Fruit fly (Drosophila melanogaster) whole organism, embryonic: Measurements from ENCODE around the gene CG46439.
A peak's percentile ranks its signal among the peaks of the same experiment; 100 is the strongest.

Experiments
- ATbp ChIP-seq: fragments of 200-800 bp; sonication (Bioruptor generic); optimal IDR thresholded peaks from 2 replicates; lab custom pipeline; 2017; ENCODE audit warnings: missing biosample characterization, mild to moderate bottlenecking, missing genetic modification characterization, missing genetic modification reagents
- Adf1 ChIP-seq: fragments of 200-800 bp; sonication (Bioruptor generic); IDR thresholded peaks from 2 replicates; pipeline ENCODE4 v1.3.6; 2022; ENCODE audit warnings: missing biosample characterization, missing genetic modification characterization
- CG10274 ChIP-seq: fragments of 200-800 bp; sonication (Bioruptor generic); optimal IDR thresholded peaks from 3 replicates; lab custom pipeline; 2017; ENCODE audit warnings: missing biosample characterization, mild to moderate bottlenecking, missing genetic modification characterization
- CG11398 ChIP-seq: fragments of 200-800 bp; sonication (Bioruptor generic); optimal IDR thresholded peaks from 2 replicates; lab custom pipeline; 2016; ENCODE audit warnings: missing biosample characterization, missing genetic modification characterization
- CG11504 ChIP-seq: fragments of 200-800 bp; sonication (Bioruptor generic); optimal IDR thresholded peaks from 3 replicates; lab custom pipeline; 2019; ENCODE audit warnings: missing biosample characterization, mild to moderate bottlenecking, missing genetic modification characterization, moderate library complexity
- CG11723 ChIP-seq: fragments of 200-800 bp; sonication (Bioruptor generic); optimal IDR thresholded peaks from 2 replicates; lab custom pipeline; 2017; ENCODE audit warnings: missing biosample characterization, mild to moderate bottlenecking, missing genetic modification characterization
- CG13287 ChIP-seq: fragments of 200-800 bp; sonication (Bioruptor generic); IDR thresholded peaks from 2 replicates; pipeline ENCODE4 v1.3.6; 2022; ENCODE audit warnings: missing biosample characterization, missing genetic modification characterization; ENCODE audit not compliant: partially characterized antibody
- CG15696 ChIP-seq: fragments of 200-800 bp; sonication (Bioruptor generic); optimal IDR thresholded peaks from 2 replicates; lab custom pipeline; 2019; ENCODE audit warnings: missing biosample characterization, mild to moderate bottlenecking, missing genetic modification characterization, moderate library complexity
- CG16813 ChIP-seq: fragments of 200-800 bp; sonication (Bioruptor generic); IDR thresholded peaks from 3 replicates; pipeline ENCODE4 v1.3.6; 2022; ENCODE audit warnings: missing biosample characterization, missing genetic modification characterization; ENCODE audit not compliant: partially characterized antibody
- CG16863 ChIP-seq: fragments of 200-800 bp; sonication (Bioruptor generic); optimal IDR thresholded peaks from 3 replicates; lab custom pipeline; 2016; ENCODE audit warnings: missing biosample characterization, missing genetic modification characterization
- CG2199 ChIP-seq: fragments of 200-800 bp; sonication (Bioruptor generic); IDR thresholded peaks from 3 replicates; pipeline ENCODE4 v1.3.6; 2022; ENCODE audit warnings: missing biosample characterization, missing genetic modification characterization
- CG3065 ChIP-seq: fragments of 200-800 bp; sonication (Bioruptor generic); optimal IDR thresholded peaks from 2 replicates; lab custom pipeline; 2016; ENCODE audit warnings: missing biosample characterization, missing genetic modification characterization
- CG31224 ChIP-seq: fragments of 200-800 bp; sonication (Bioruptor generic); IDR thresholded peaks from 2 replicates; pipeline ENCODE4 v1.3.6; 2022; ENCODE audit warnings: missing biosample characterization, missing genetic modification characterization
- CG33557 ChIP-seq: fragments of 200-800 bp; sonication (Bioruptor generic); optimal IDR thresholded peaks from 2 replicates; lab custom pipeline; 2019; ENCODE audit warnings: missing biosample characterization, mild to moderate bottlenecking, missing genetic modification characterization, moderate library complexity
- CG3847 ChIP-seq: fragments of 200-800 bp; sonication (Bioruptor generic); IDR thresholded peaks from 2 replicates; pipeline ENCODE4 v1.3.6; 2022; ENCODE audit warnings: missing biosample characterization, missing genetic modification characterization
- CG4360 ChIP-seq: fragments of 200-800 bp; sonication (Bioruptor generic); IDR thresholded peaks from 2 replicates; pipeline ENCODE4 v1.3.6; 2022; ENCODE audit warnings: missing biosample characterization, missing genetic modification characterization
- CG43689 ChIP-seq: fragments of 200-800 bp; sonication (Bioruptor generic); IDR thresholded peaks from 2 replicates; pipeline ENCODE4 v1.3.6; 2022; ENCODE audit warnings: missing biosample characterization, missing genetic modification characterization
- CG4617 ChIP-seq: fragments of 200-800 bp; sonication (Bioruptor generic); optimal IDR thresholded peaks from 3 replicates; lab custom pipeline; 2016; ENCODE audit warnings: missing biosample characterization, missing genetic modification characterization, borderline replicate concordance
- CG4707 ChIP-seq: fragments of 200-800 bp; sonication (Bioruptor generic); optimal IDR thresholded peaks from 2 replicates; lab custom pipeline; 2018; ENCODE audit warnings: missing biosample characterization, mild to moderate bottlenecking, missing genetic modification characterization, moderate library complexity
- CG6272 ChIP-seq: fragments of 200-800 bp; sonication (Bioruptor generic); IDR thresholded peaks from 2 replicates; pipeline ENCODE4 v1.3.6; 2022; ENCODE audit warnings: missing biosample characterization, missing genetic modification characterization
- D19A ChIP-seq: fragments of 200-800 bp; optimal IDR thresholded peaks from 3 replicates; lab custom pipeline; 2019; ENCODE audit warnings: missing biosample characterization, mild to moderate bottlenecking, missing genetic modification characterization, moderate library complexity
- E2f1 ChIP-seq: fragments of 200-800 bp; sonication (Bioruptor generic); IDR thresholded peaks from 2 replicates; pipeline ENCODE4 v1.3.6; 2022; ENCODE audit warnings: missing biosample characterization, missing genetic modification characterization
- Ets65A ChIP-seq: fragments of 200-800 bp; sonication (Bioruptor generic); peaks from one replicate; lab custom pipeline; 2016; ENCODE audit warnings: missing biosample characterization, missing genetic modification characterization
- Gsc ChIP-seq: fragments of 200-800 bp; sonication (Bioruptor generic); IDR thresholded peaks from 2 replicates; pipeline ENCODE4 v1.3.6; 2022; ENCODE audit warnings: missing biosample characterization, missing genetic modification characterization
- Gug ChIP-seq: fragments of 200-800 bp; sonication (Bioruptor generic); IDR thresholded peaks from 4 replicates; pipeline ENCODE4 v1.3.6; 2022; ENCODE audit warnings: missing biosample characterization, missing genetic modification characterization
- Hsf ChIP-seq: fragments of 200-800 bp; sonication (Bioruptor generic); optimal IDR thresholded peaks from 3 replicates; lab custom pipeline; 2016; ENCODE audit warnings: missing biosample characterization, missing genetic modification characterization
- Kr ChIP-seq: fragments of 200-800 bp; sonication (Bioruptor generic); optimal IDR thresholded peaks from 2 replicates; lab custom pipeline; 2017; ENCODE audit warnings: missing biosample characterization, mild to moderate bottlenecking, missing genetic modification characterization
- Max ChIP-seq: fragments of 200-800 bp; sonication (Bioruptor generic); optimal IDR thresholded peaks from 2 replicates; lab custom pipeline; 2016; ENCODE audit warnings: missing biosample characterization, mild to moderate bottlenecking, missing genetic modification characterization
- NC2β ChIP-seq: fragments of 200-800 bp; sonication (Bioruptor generic); optimal IDR thresholded peaks from 2 replicates; lab custom pipeline; 2016; ENCODE audit warnings: missing biosample characterization, missing genetic modification characterization
- Poxn ChIP-seq: fragments of 200-800 bp; sonication (Bioruptor generic); IDR thresholded peaks from 2 replicates; pipeline ENCODE4 v1.3.6; 2022; ENCODE audit warnings: missing biosample characterization, missing genetic modification characterization
- Ptx1 ChIP-seq: fragments of 200-800 bp; sonication (Bioruptor generic); IDR thresholded peaks from 2 replicates; pipeline ENCODE4 v1.3.6; 2022; ENCODE audit warnings: missing biosample characterization, missing genetic modification characterization
- Rfx ChIP-seq: fragments of 200-800 bp; sonication (Bioruptor generic); IDR thresholded peaks from 2 replicates; pipeline ENCODE4 v1.3.6; 2022; ENCODE audit warnings: missing biosample characterization, missing genetic modification characterization
- TFAM ChIP-seq: fragments of 200-800 bp; sonication (Bioruptor generic); optimal IDR thresholded peaks from 2 replicates; lab custom pipeline; 2017; ENCODE audit warnings: missing biosample characterization, missing genetic modification characterization, inconsistent platforms
- cad ChIP-seq: fragments of >200 bp; optimal IDR thresholded peaks from 2 replicates; lab custom pipeline; 2017; ENCODE audit warnings: missing biosample characterization, missing genetic modification characterization
- chif ChIP-seq, 2 experiments: fragments of 200-800 bp; sonication (Bioruptor generic); optimal IDR thresholded peaks; 3 replicates each; lab custom pipeline; 2016; ENCODE audit warnings: missing biosample characterization in 2 of 2, missing genetic modification characterization in 2 of 2
- chinmo ChIP-seq: fragments of 200-800 bp; sonication (Bioruptor generic); IDR thresholded peaks from 4 replicates; pipeline ENCODE4 v1.3.6; 2022; ENCODE audit warnings: missing biosample characterization, missing genetic modification characterization; ENCODE audit not compliant: partially characterized antibody
- danr ChIP-seq: fragments of 200-800 bp; sonication (Bioruptor generic); IDR thresholded peaks from 2 replicates; pipeline ENCODE4 v1.3.6; 2022; ENCODE audit warnings: missing biosample characterization, missing genetic modification characterization
- dm ChIP-seq: fragments of 200-800 bp; sonication (Bioruptor generic); optimal IDR thresholded peaks from 3 replicates; lab custom pipeline; 2016; ENCODE audit warnings: missing biosample characterization, missing genetic modification characterization
- dmrt99B ChIP-seq: fragments of 200-800 bp; sonication (Bioruptor generic); optimal IDR thresholded peaks from 2 replicates; lab custom pipeline; 2018; ENCODE audit warnings: missing biosample characterization, mild to moderate bottlenecking, missing genetic modification characterization, moderate library complexity
- esg ChIP-seq: fragments of 200-800 bp; sonication (Bioruptor generic); conservative IDR thresholded peaks from 2 replicates; pipeline ENCODE4 v1.3.6; 2022; ENCODE audit warnings: missing biosample characterization, missing genetic modification characterization
- ewg ChIP-seq: fragments of 200-800 bp; sonication (Bioruptor generic); optimal IDR thresholded peaks from 3 replicates; lab custom pipeline; 2017; ENCODE audit warnings: mild to moderate bottlenecking, missing biosample characterization, missing genetic modification reagents, missing genetic modification characterization
- gsb ChIP-seq: fragments of 200-800 bp; sonication (Bioruptor generic); IDR thresholded peaks from 2 replicates; pipeline ENCODE4 v1.3.6; 2022; ENCODE audit warnings: missing biosample characterization, missing genetic modification characterization
- inv ChIP-seq: fragments of 200-800 bp; sonication (Bioruptor generic); IDR thresholded peaks from 2 replicates; pipeline ENCODE4 v1.3.6; 2022; ENCODE audit warnings: missing biosample characterization, missing genetic modification characterization; ENCODE audit not compliant: partially characterized antibody
- kah ChIP-seq: fragments of 200-800 bp; sonication (Bioruptor generic); optimal IDR thresholded peaks from 2 replicates; lab custom pipeline; 2018; ENCODE audit warnings: missing biosample characterization, mild to moderate bottlenecking, missing genetic modification characterization
- kni ChIP-seq: fragments of 200-800 bp; sonication (Bioruptor generic); optimal IDR thresholded peaks from 3 replicates; lab custom pipeline; 2017; ENCODE audit warnings: mild to moderate bottlenecking, missing biosample characterization, missing genetic modification reagents, missing genetic modification characterization
- nerfin-1 ChIP-seq: fragments of 200-800 bp; sonication (Bioruptor generic); optimal IDR thresholded peaks from 3 replicates; lab custom pipeline; 2019; ENCODE audit warnings: missing biosample characterization, mild to moderate bottlenecking, missing genetic modification characterization, moderate library complexity
- nom ChIP-seq: fragments of 200-800 bp; sonication (Bioruptor generic); optimal IDR thresholded peaks from 2 replicates; lab custom pipeline; 2017; ENCODE audit warnings: missing biosample characterization, missing genetic modification characterization, mild to moderate bottlenecking, moderate library complexity, missing genetic modification reagents
- org-1 ChIP-seq: fragments of 200-800 bp; sonication (Bioruptor generic); optimal IDR thresholded peaks from 2 replicates; lab custom pipeline; 2017; ENCODE audit warnings: missing biosample characterization, missing genetic modification characterization
- pan ChIP-seq, 4 experiments: fragments of >200 bp in 3 of 4; fragments of 200-800 bp in 1 of 4; sonication (Bioruptor generic) in 1 of 4; optimal IDR thresholded peaks in 3 of 4; IDR thresholded peaks in 1 of 4; 2 replicates each; pipeline versions ENCODE4 v1.3.6 to Lab custom; 2017 to 2022; ENCODE audit warnings: missing biosample characterization in 2 of 4, missing genetic modification characterization in 2 of 4, mixed read lengths in 1 of 4
- pros ChIP-seq: fragments of 200-800 bp; sonication (Bioruptor generic); optimal IDR thresholded peaks from 3 replicates; lab custom pipeline; 2019; ENCODE audit warnings: missing biosample characterization, mild to moderate bottlenecking, missing genetic modification characterization, moderate library complexity
- vnd ChIP-seq: fragments of 200-800 bp; sonication (Bioruptor generic); IDR thresholded peaks from 3 replicates; pipeline ENCODE4 v1.3.6; 2022; ENCODE audit warnings: missing biosample characterization, missing genetic modification characterization; ENCODE audit not compliant: partially characterized antibody

CG46439 gene

DNA sequence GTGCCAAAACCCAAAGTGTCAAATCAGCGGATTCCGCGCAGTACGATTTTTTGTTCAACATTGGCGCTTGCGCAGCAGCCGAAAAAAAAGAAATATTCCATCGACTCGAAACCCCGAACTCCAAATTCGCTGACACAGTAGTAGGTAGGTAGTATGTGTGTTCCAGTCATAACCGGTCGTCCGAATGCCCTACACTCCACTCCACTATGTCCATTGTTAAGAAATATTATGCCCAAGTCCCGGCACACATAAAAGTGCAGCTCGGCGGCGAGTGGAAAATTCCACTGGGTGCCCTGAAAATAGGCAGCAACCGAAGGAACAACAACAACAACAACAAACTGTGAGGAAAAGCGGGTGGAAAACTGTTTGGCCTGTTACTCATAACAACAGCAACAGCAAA lies 51.0 kb downstream of the CG46439 start:
- TF ChIP-seq chif (GFP tag; optimal IDR thresholded peaks at IDR 0.05; lab: Kevin White, UChicago) (no peak), pan (optimal IDR thresholded peaks at IDR 0.05; lab: Kevin White, UChicago) (no peak), pan (GFP tag; optimal IDR thresholded peaks at IDR 0.05 in 1 of 2, IDR thresholded peaks at IDR 0.05 in 1 of 2) (peak in 1 of 2 experiments; percentile 31), Ptx1 (GFP tag; lab: Robert Waterston, UW) (no peak), kni (GFP tag; lab: Kevin White, UChicago) (peak; percentile 64), vnd (0 out of 3 replicates have a peak, but pooled peaks have one; percentile 24), Gug (GFP tag; lab: Robert Waterston, UW) (no peak), cad (no peak), Gsc (GFP tag; lab: Robert Waterston, UW) (no peak), TFAM (GFP tag; lab: Kevin White, UChicago) (no peak), ATbp (no peak), Kr (GFP tag; lab: Kevin White, UChicago) (no peak), dm (GFP tag; lab: Kevin White, UChicago) (no peak), CG16863 (GFP tag; lab: Kevin White, UChicago) (no peak), CG15696 (tag; lab: Kevin White, UChicago) (no peak), CG10274 (peak; percentile 97), CG33557 (GFP tag; lab: Kevin White, UChicago) (peak; percentile 16), E2f1 (GFP tag; lab: Robert Waterston, UW) (no peak), Adf1 (no peak), CG31224 (GFP tag; lab: Robert Waterston, UW) (peak; percentile 30; the same call in 1 of the 2 replicates), ewg (GFP tag; lab: Kevin White, UChicago) (peak; percentile 40), kah (no peak), D19A (peak; percentile 79), CG11504 (tag; lab: Kevin White, UChicago) (peak; percentile 3), CG3065 (GFP tag; lab: Kevin White, UChicago) (no peak), CG11723 (no peak), org-1 (GFP tag; lab: Kevin White, UChicago) (no peak), CG13287 (GFP tag; lab: Robert Waterston, UW) (no peak), inv (no peak), pros (peak; percentile 83), CG16813 (GFP tag; lab: Robert Waterston, UW) (no peak), CG43689 (no peak), Ets65A (GFP tag; lab: Kevin White, UChicago) (peak; percentile 54), CG2199 (GFP tag; lab: Robert Waterston, UW) (peak; percentile 93; the same call in 2 of the 3 replicates), nerfin-1 (tag; lab: Kevin White, UChicago) (peak; percentile 68), Max (GFP tag; lab: Kevin White, UChicago) (no peak), Rfx (GFP tag; lab: Robert Waterston, UW) (no peak), NC2β (GFP tag; lab: Kevin White, UChicago) (no peak), CG4360 (peak; percentile 96), CG11398 (no peak), chinmo (GFP tag; lab: Robert Waterston, UW) (no peak), CG4617 (GFP tag; lab: Kevin White, UChicago) (no peak), Hsf (GFP tag; lab: Kevin White, UChicago) (no peak), esg (GFP tag; lab: Robert Waterston, UW) (no peak), Poxn (GFP tag; lab: Robert Waterston, UW) (no peak), CG6272 (GFP tag; lab: Robert Waterston, UW) (no peak), nom (GFP tag; lab: Kevin White, UChicago) (no peak), CG3847 (GFP tag; lab: Robert Waterston, UW) (no peak), CG4707 (GFP tag; lab: Kevin White, UChicago) (no peak), danr (GFP tag; lab: Robert Waterston, UW) (no peak), gsb (GFP tag; lab: Robert Waterston, UW) (no peak), dmrt99B (no peak)
